Worm (Caenorhabditis elegans): ENCODE measurements around the gene mrps-17.

The mrps-17 gene

DNA sequence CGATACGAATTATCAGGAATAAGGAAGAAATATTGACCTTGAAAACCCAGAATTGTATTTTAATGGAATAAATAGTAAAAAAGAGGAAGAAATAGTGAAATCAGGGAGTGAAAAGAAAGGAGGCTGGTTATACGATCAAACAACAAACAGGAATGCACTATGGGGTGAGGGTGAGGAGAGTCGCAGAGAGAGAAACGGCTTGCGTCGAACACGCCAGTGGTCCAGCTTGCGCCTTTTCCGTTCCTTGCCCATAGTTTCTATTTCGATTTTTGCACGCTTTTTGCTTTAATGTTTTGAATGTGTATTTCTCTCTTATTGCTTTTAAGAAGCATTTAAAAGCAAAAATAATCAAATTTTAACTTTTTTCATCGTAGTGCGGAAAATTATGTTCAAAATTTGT, 22.1 kb upstream of the mrps-17 start (continued):
- TF ChIP-seq ZK185.1 (tag; optimal IDR thresholded peaks at IDR 0.05; ENCODE audit: poor library complexity, severe bottlenecking): peak; percentile 75
- TF ChIP-seq dpl-1 (GFP tag; optimal IDR thresholded peaks at IDR 0.05): peak; percentile 49
- peak in 1 of 3 experiments; percentile 86 for TF ChIP-seq lin-35 (GFP tag; optimal IDR thresholded peaks at IDR 0.05)
- TF ChIP-seq zfh-2 (GFP tag; conservative IDR thresholded peaks at IDR 0.05): peak; percentile 88
- peak; percentile 62 for TF ChIP-seq B0336.3 (GFP tag; IDR thresholded peaks at IDR 0.05)
- TF ChIP-seq nhr-90 (tag; optimal IDR thresholded peaks at IDR 0.05): peak; percentile 37
- no peak for TF ChIP-seq snpc-1.1 (tag; optimal IDR thresholded peaks at IDR 0.05; ENCODE audit: insufficient read depth)
- TF ChIP-seq hsf-1 (GFP tag; IDR thresholded peaks at IDR 0.05): no peak
- peak; percentile 36 for TF ChIP-seq tlf-1 (GFP tag; optimal IDR thresholded peaks at IDR 0.05)
- TF ChIP-seq nhr-80 (tag; optimal IDR thresholded peaks at IDR 0.05): peak; percentile 82
- peak; percentile 38 for TF ChIP-seq K12H6.12 (tag; optimal IDR thresholded peaks at IDR 0.05)
- TF ChIP-seq Y53G8AR.9 (GFP tag; conservative IDR thresholded peaks at IDR 0.05): peak; percentile 55; the same call in 1 of the 2 replicates
- peak; percentile 77 for TF ChIP-seq mcd-1 (GFP tag; IDR thresholded peaks at IDR 0.05)
- peak; percentile 17; the same call in 1 of the 2 replicates for TF ChIP-seq lin-26 (GFP tag; IDR thresholded peaks at IDR 0.05)
- TF ChIP-seq hlh-12 (tag; optimal IDR thresholded peaks at IDR 0.05): no peak
- peak; percentile 55; the same call in 1 of the 2 replicates for TF ChIP-seq madf-6 (GFP tag; IDR thresholded peaks at IDR 0.05)
- TF ChIP-seq hmg-20 (GFP tag; IDR thresholded peaks at IDR 0.05): no peak
- no peak for TF ChIP-seq cebp-1 (GFP tag; IDR thresholded peaks at IDR 0.05)
- TF ChIP-seq cebp-1 (tag; optimal IDR thresholded peaks at IDR 0.05): peak; percentile 81
- peak; percentile 49 for TF ChIP-seq F23B12.7 (tag; optimal IDR thresholded peaks at IDR 0.05; ENCODE audit: insufficient read depth)
- no peak for TF ChIP-seq cebp-2 (GFP tag; IDR thresholded peaks at IDR 0.05)
- no peak for TF ChIP-seq F52B5.7 (tag; optimal IDR thresholded peaks at IDR 0.05)
- no peak for TF ChIP-seq dpff-1 (tag; optimal IDR thresholded peaks at IDR 0.05)
- TF ChIP-seq ceh-27 (GFP tag; optimal IDR thresholded peaks at IDR 0.05): peak; percentile 63
- no peak for TF ChIP-seq bed-1 (GFP tag; IDR thresholded peaks at IDR 0.05)
- peak; percentile 9 for TF ChIP-seq somi-1 (GFP tag; optimal IDR thresholded peaks at IDR 0.05)
- TF ChIP-seq ceh-40 (GFP tag; IDR thresholded peaks at IDR 0.05): no peak
- peak; percentile 85 for TF ChIP-seq rcor-1 (GFP tag; IDR thresholded peaks at IDR 0.05)
- TF ChIP-seq lin-54 (GFP tag; optimal IDR thresholded peaks at IDR 0.05): peak; percentile 70
- peak; percentile 68; the same call in 1 of the 2 replicates for TF ChIP-seq hmg-1.2 (GFP tag; IDR thresholded peaks at IDR 0.05)
- peak; percentile 44 for TF ChIP-seq pha-4 (tag; optimal IDR thresholded peaks at IDR 0.05)
- TF ChIP-seq aptf-3 (GFP tag; IDR thresholded peaks at IDR 0.05): no peak
- TF ChIP-seq D2030.7 (GFP tag; IDR thresholded peaks at IDR 0.05): peak; percentile 67

DNA sequence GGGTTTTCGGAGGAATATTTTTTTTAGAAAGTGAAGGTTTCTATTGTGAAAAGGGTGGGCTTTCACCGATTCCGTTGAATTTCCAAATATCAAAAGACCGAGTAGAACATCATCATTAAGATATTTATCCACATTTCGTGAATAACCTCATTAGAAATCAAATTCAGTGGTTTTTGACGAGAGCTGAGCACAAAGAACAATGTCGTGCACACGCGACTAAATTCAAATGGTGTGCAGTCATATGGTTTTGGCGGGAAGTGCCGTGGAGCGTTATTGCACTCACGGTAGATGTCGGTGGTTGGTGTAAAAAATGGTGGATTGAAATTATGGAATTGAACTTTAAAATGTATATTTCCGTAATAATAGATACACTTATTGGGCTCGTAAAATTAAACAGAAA, 21.1 kb upstream of the mrps-17 start:
- TF ChIP-seq efl-1 (GFP tag; optimal IDR thresholded peaks at IDR 0.05) (no peak), F33H1.4 (GFP tag; IDR thresholded peaks at IDR 0.05) (no peak), mcd-1 (GFP tag; IDR thresholded peaks at IDR 0.05) (peak; percentile 33; the same call in 1 of the 2 replicates), madf-6 (GFP tag; IDR thresholded peaks at IDR 0.05) (0 out of 2 replicates have a peak, but pooled peaks have one; percentile 34), lin-54 (GFP tag; optimal IDR thresholded peaks at IDR 0.05) (peak; percentile 22), madf-10 (tag; optimal IDR thresholded peaks at IDR 0.05) (no peak), lag-1 (GFP tag; IDR thresholded peaks at IDR 0.05) (no peak), atf-7 (tag; optimal IDR thresholded peaks at IDR 0.05) (no peak), xnd-1 (tag; optimal IDR thresholded peaks at IDR 0.05) (no peak)

All from whole organism, young adult.